Fruit fly (Drosophila melanogaster): Measurements from ENCODE around the gene CG31626.

CG31626 gene

dm6 chr2L:21260869-21261268 lies 24.3 kb upstream of the CG31626 start:
- peak; percentile 27 for TF ChIP-seq ey (GFP tag; optimal IDR thresholded peaks at IDR 0.05)
- peak; percentile 22 for TF ChIP-seq psq (GFP tag; optimal IDR thresholded peaks at IDR 0.05)
- TF ChIP-seq dl (GFP tag; optimal IDR thresholded peaks at IDR 0.05; ENCODE audit: insufficient read depth in 1 of 2, partially characterized antibody in 2 of 2) = no peak
- peak; percentile 14 for TF ChIP-seq fru (GFP tag; optimal IDR thresholded peaks at IDR 0.05)
- TF ChIP-seq sv (GFP tag; optimal IDR thresholded peaks at IDR 0.05) = no peak
- TF ChIP-seq rgr (GFP tag; optimal IDR thresholded peaks at IDR 0.05) = no peak
- TF ChIP-seq CG9705 (GFP tag; optimal IDR thresholded peaks at IDR 0.05) = peak; percentile 26
- TF ChIP-seq Abd-B (GFP tag; optimal IDR thresholded peaks at IDR 0.05) = no peak
- TF ChIP-seq Hnf4 (GFP tag; optimal IDR thresholded peaks at IDR 0.05) = peak; percentile 30
- TF ChIP-seq h (GFP tag; optimal IDR thresholded peaks at IDR 0.05) = peak; percentile 46
- no peak for TF ChIP-seq usp (GFP tag; optimal IDR thresholded peaks at IDR 0.05)
- no peak for TF ChIP-seq OdsH (GFP tag; optimal IDR thresholded peaks at IDR 0.05)
- TF ChIP-seq N (GFP tag; optimal IDR thresholded peaks at IDR 0.05) = no peak
- no peak for TF ChIP-seq lola (GFP tag; optimal IDR thresholded peaks at IDR 0.05)
- peak; percentile 17 for TF ChIP-seq br (GFP tag; optimal IDR thresholded peaks at IDR 0.05)
- peak; percentile 27 for TF ChIP-seq HLH106 (tag; optimal IDR thresholded peaks at IDR 0.05)
- peak; percentile 11 for TF ChIP-seq tai (GFP tag; optimal IDR thresholded peaks at IDR 0.05)
- no peak for TF ChIP-seq Hr78 (GFP tag; optimal IDR thresholded peaks at IDR 0.05)
- no peak for TF ChIP-seq GATAd (GFP tag; optimal IDR thresholded peaks at IDR 0.05)

- no peak for TF ChIP-seq Sp1 (GFP tag; optimal IDR thresholded peaks at IDR 0.05)
- TF ChIP-seq sage (GFP tag; optimal IDR thresholded peaks at IDR 0.05) = no peak
- no peak for TF ChIP-seq Dfd (GFP tag; optimal IDR thresholded peaks at IDR 0.05)
- no peak for TF ChIP-seq usp (GFP tag; optimal IDR thresholded peaks at IDR 0.05)
- TF ChIP-seq N (GFP tag; optimal IDR thresholded peaks at IDR 0.05) = no peak
- TF ChIP-seq Vsx2 (GFP tag; optimal IDR thresholded peaks at IDR 0.05; ENCODE audit: partially characterized antibody) = no peak
- no peak for TF ChIP-seq lola (GFP tag; optimal IDR thresholded peaks at IDR 0.05)
Measured at dm6 chr2L:21259008-21259407, 22.5 kb upstream of the CG31626 start.

dm6 chr2L:21251750-21252149 lies 15.2 kb upstream of the CG31626 start:
- TF ChIP-seq Rel (GFP tag; optimal IDR thresholded peaks at IDR 0.05) = no peak
- peak; percentile 47 for TF ChIP-seq Rel (tag; optimal IDR thresholded peaks at IDR 0.05)
- no peak for TF ChIP-seq psq (GFP tag; optimal IDR thresholded peaks at IDR 0.05)
- TF ChIP-seq rgr (GFP tag; optimal IDR thresholded peaks at IDR 0.05) = no peak

- TF ChIP-seq dmrt93B (GFP tag; optimal IDR thresholded peaks at IDR 0.05) = no peak
- TF ChIP-seq dl (GFP tag; optimal IDR thresholded peaks at IDR 0.05; ENCODE audit: insufficient read depth in 1 of 2, partially characterized antibody in 2 of 2) = peak; percentile 77 to 80
- peak; percentile 58 for TF ChIP-seq brk (GFP tag; optimal IDR thresholded peaks at IDR 0.05)
- peak; percentile 11 for TF ChIP-seq CG32264 (GFP tag; optimal IDR thresholded peaks at IDR 0.05)
- TF ChIP-seq OdsH (GFP tag; optimal IDR thresholded peaks at IDR 0.05) = peak; percentile 9
- TF ChIP-seq h (GFP tag; optimal IDR thresholded peaks at IDR 0.05) = peak; percentile 38
- TF ChIP-seq sage (GFP tag; optimal IDR thresholded peaks at IDR 0.05) = peak; percentile 77
- TF ChIP-seq Mio (GFP tag; optimal IDR thresholded peaks at IDR 0.05) = peak; percentile 75
- TF ChIP-seq Dif (GFP tag; optimal IDR thresholded peaks at IDR 0.05; ENCODE audit: partially characterized antibody) = peak; percentile 82
- peak; percentile 85 for TF ChIP-seq CrebA (GFP tag; optimal IDR thresholded peaks at IDR 0.05; ENCODE audit: borderline replicate concordance)
- peak; percentile 45 for TF ChIP-seq Vsx2 (GFP tag; optimal IDR thresholded peaks at IDR 0.05; ENCODE audit: partially characterized antibody)
- TF ChIP-seq tai (GFP tag; optimal IDR thresholded peaks at IDR 0.05) = peak; percentile 59
- no peak for TF ChIP-seq Dfd (GFP tag; optimal IDR thresholded peaks at IDR 0.05)
- no peak for TF ChIP-seq pan (optimal IDR thresholded peaks at IDR 0.05)
- peak; percentile 6 for TF ChIP-seq rgr (GFP tag; optimal IDR thresholded peaks at IDR 0.05)
- no peak for TF ChIP-seq N (GFP tag; optimal IDR thresholded peaks at IDR 0.05)
- peak; percentile 14 for TF ChIP-seq woc (GFP tag; optimal IDR thresholded peaks at IDR 0.05)
- no peak for TF ChIP-seq lola (GFP tag; optimal IDR thresholded peaks at IDR 0.05)
- peak in 1 of 2 experiments; percentile 83 for TF ChIP-seq foxo (GFP tag; optimal IDR thresholded peaks at IDR 0.05)
- no peak for TF ChIP-seq Abd-B (GFP tag; optimal IDR thresholded peaks at IDR 0.05)
- no peak for TF ChIP-seq ey (GFP tag; optimal IDR thresholded peaks at IDR 0.05)
- no peak for TF ChIP-seq CG9705 (GFP tag; optimal IDR thresholded peaks at IDR 0.05)
- TF ChIP-seq GATAd (GFP tag; optimal IDR thresholded peaks at IDR 0.05) = no peak
- TF ChIP-seq Rel (GFP tag; optimal IDR thresholded peaks at IDR 0.05) = peak; percentile 23
- peak; percentile 51 for TF ChIP-seq Rel (tag; optimal IDR thresholded peaks at IDR 0.05)
- TF ChIP-seq fru (GFP tag; optimal IDR thresholded peaks at IDR 0.05) = peak; percentile 9
- no peak for TF ChIP-seq Sp1 (GFP tag; optimal IDR thresholded peaks at IDR 0.05)
- TF ChIP-seq Hr83 (GFP tag; optimal IDR thresholded peaks at IDR 0.05; ENCODE audit: poor library complexity, severe bottlenecking) = peak; percentile 79
- TF ChIP-seq Hnf4 (GFP tag; optimal IDR thresholded peaks at IDR 0.05) = peak; percentile 2
- TF ChIP-seq psq (GFP tag; optimal IDR thresholded peaks at IDR 0.05) = peak; percentile 97
- TF ChIP-seq Hr78 (GFP tag; optimal IDR thresholded peaks at IDR 0.05) = peak; percentile 17
- no peak for TF ChIP-seq usp (GFP tag; optimal IDR thresholded peaks at IDR 0.05)
- TF ChIP-seq Jra (GFP tag; optimal IDR thresholded peaks at IDR 0.05) = peak; percentile 70
- TF ChIP-seq jim (GFP tag; optimal IDR thresholded peaks at IDR 0.05) = peak; percentile 25
- TF ChIP-seq sv (GFP tag; optimal IDR thresholded peaks at IDR 0.05) = no peak
- no peak for TF ChIP-seq Myc (optimal IDR thresholded peaks at IDR 0.05)
- TF ChIP-seq br (GFP tag; optimal IDR thresholded peaks at IDR 0.05) = peak; percentile 15
Measured at dm6 chr2L:21250519-21251336, 14.2 kb upstream of the CG31626 start.

Data from whole organism, wandering third instar larva.